Fruit fly (Drosophila melanogaster) whole organism, embryonic: ENCODE data around the gene kra.

Experiments used
- Asciz ChIP-seq: fragments of 200-800 bp; sonication (Bioruptor generic); optimal IDR thresholded peaks from 2 replicates; lab custom pipeline; 2017; ENCODE audit warnings: missing biosample characterization, mild to moderate bottlenecking, missing genetic modification characterization, missing genetic modification reagents
- Atf6 ChIP-seq: fragments of 200-800 bp; sonication (Bioruptor generic); IDR thresholded peaks from 2 replicates; pipeline ENCODE4 v1.3.6; 2022; ENCODE audit warnings: missing biosample characterization, missing genetic modification characterization
- CG10543 ChIP-seq: fragments of 200-800 bp; sonication (Bioruptor generic); optimal IDR thresholded peaks from 3 replicates; lab custom pipeline; 2017; ENCODE audit warnings: missing biosample characterization, mild to moderate bottlenecking, missing genetic modification characterization, moderate library complexity
- CG11085 ChIP-seq: fragments of 200-800 bp; sonication (Bioruptor generic); IDR thresholded peaks from 2 replicates; pipeline ENCODE4 v1.3.6; 2022; ENCODE audit warnings: missing biosample characterization, missing genetic modification characterization
- CG11093 ChIP-seq: fragments of 200-800 bp; sonication (Bioruptor generic); IDR thresholded peaks from 3 replicates; pipeline ENCODE4 v1.3.6; 2022; ENCODE audit warnings: missing biosample characterization, missing genetic modification characterization
- CG11696 ChIP-seq: fragments of 200-800 bp; sonication (Bioruptor generic); IDR thresholded peaks from 2 replicates; pipeline ENCODE4 v1.3.6; 2022; ENCODE audit warnings: missing biosample characterization, missing genetic modification characterization
- CG12236 ChIP-seq: fragments of 200-800 bp; sonication (Bioruptor generic); optimal IDR thresholded peaks from 2 replicates; lab custom pipeline; 2016; ENCODE audit warnings: missing biosample characterization, missing genetic modification characterization
- CG14050 ChIP-seq: fragments of 200-800 bp; sonication (Bioruptor generic); IDR thresholded peaks from 3 replicates; pipeline ENCODE4 v1.3.6; 2022; ENCODE audit warnings: missing biosample characterization, missing genetic modification characterization
- CG15073 ChIP-seq: fragments of 200-800 bp; sonication (Bioruptor generic); optimal IDR thresholded peaks from 2 replicates; lab custom pipeline; 2016; ENCODE audit warnings: missing biosample characterization, missing genetic modification characterization
- CG1603 ChIP-seq: fragments of 200-800 bp; sonication (Bioruptor generic); optimal IDR thresholded peaks from 2 replicates; lab custom pipeline; 2019; ENCODE audit warnings: missing biosample characterization, mild to moderate bottlenecking, missing genetic modification characterization, moderate library complexity
- CG17912 ChIP-seq: fragments of 200-800 bp; sonication (Bioruptor generic); optimal IDR thresholded peaks from 2 replicates; lab custom pipeline; 2018; ENCODE audit warnings: missing biosample characterization, mild to moderate bottlenecking, missing genetic modification characterization
- CG18476 ChIP-seq: fragments of 200-800 bp; sonication (Bioruptor generic); optimal IDR thresholded peaks from 2 replicates; lab custom pipeline; 2016; ENCODE audit warnings: missing biosample characterization, mild to moderate bottlenecking, missing genetic modification characterization
- CG2712 ChIP-seq: fragments of 200-800 bp; optimal IDR thresholded peaks from 3 replicates; lab custom pipeline; 2019; ENCODE audit warnings: missing biosample characterization, mild to moderate bottlenecking, missing genetic modification characterization, moderate library complexity
- CG3995 ChIP-seq: fragments of 200-800 bp; sonication (Bioruptor generic); optimal IDR thresholded peaks from 3 replicates; lab custom pipeline; 2016; ENCODE audit warnings: missing biosample characterization, missing genetic modification characterization
- CG4854 ChIP-seq: fragments of 200-800 bp; sonication (Bioruptor generic); optimal IDR thresholded peaks from 2 replicates; lab custom pipeline; 2016; ENCODE audit warnings: missing biosample characterization, missing genetic modification characterization, inconsistent platforms
- CG6689 ChIP-seq: fragments of 200-800 bp; sonication (Bioruptor generic); IDR thresholded peaks from 2 replicates; pipeline ENCODE4 v1.3.6; 2022; ENCODE audit warnings: missing biosample characterization, missing genetic modification characterization
- CG6765 ChIP-seq: fragments of 200-800 bp; sonication (Bioruptor generic); optimal IDR thresholded peaks from 3 replicates; lab custom pipeline; 2017; ENCODE audit warnings: missing biosample characterization, mild to moderate bottlenecking, missing genetic modification characterization
- CG7271 ChIP-seq: fragments of 200-800 bp; sonication (Bioruptor generic); optimal IDR thresholded peaks from 2 replicates; lab custom pipeline; 2018; ENCODE audit warnings: missing biosample characterization, mild to moderate bottlenecking, missing genetic modification characterization, moderate library complexity
- CG7745 ChIP-seq: fragments of 200-800 bp; sonication (Bioruptor generic); optimal IDR thresholded peaks from 2 replicates; lab custom pipeline; 2018; ENCODE audit warnings: missing biosample characterization, mild to moderate bottlenecking, missing genetic modification characterization, moderate library complexity
- Camta ChIP-seq: fragments of 200-800 bp; sonication (Bioruptor generic); optimal IDR thresholded peaks from 2 replicates; lab custom pipeline; 2016; ENCODE audit warnings: missing biosample characterization, missing genetic modification characterization
- Dad ChIP-seq: fragments of 200-800 bp; sonication (Bioruptor generic); optimal IDR thresholded peaks from 3 replicates; lab custom pipeline; 2016; ENCODE audit warnings: missing biosample characterization, missing genetic modification characterization
- Ets97D ChIP-seq: fragments of 200-800 bp; sonication (Bioruptor generic); optimal IDR thresholded peaks from 3 replicates; lab custom pipeline; 2016; ENCODE audit warnings: missing biosample characterization, missing genetic modification characterization
- HLH3B ChIP-seq: fragments of 200-800 bp; sonication (Bioruptor generic); IDR thresholded peaks from 2 replicates; pipeline ENCODE4 v1.3.6; 2022; ENCODE audit warnings: missing biosample characterization, missing genetic modification characterization
- Med ChIP-seq: fragments of 200-800 bp; sonication (Bioruptor generic); peaks from one replicate; lab custom pipeline; 2016; ENCODE audit warnings: missing biosample characterization, missing genetic modification characterization, mild to moderate bottlenecking, inconsistent platforms, moderate library complexity
- Mrtf ChIP-seq: fragments of 200-800 bp; sonication (Bioruptor generic); IDR thresholded peaks from 3 replicates; pipeline ENCODE4 v1.3.6; 2022; ENCODE audit warnings: missing biosample characterization, missing genetic modification characterization
- Nf-YB ChIP-seq: fragments of 200-800 bp; sonication (Bioruptor generic); optimal IDR thresholded peaks from 3 replicates; lab custom pipeline; 2019; ENCODE audit warnings: missing biosample characterization, mild to moderate bottlenecking, missing genetic modification characterization, moderate library complexity
- Xbp1 ChIP-seq: fragments of 200-800 bp; sonication (Bioruptor generic); optimal IDR thresholded peaks from 3 replicates; lab custom pipeline; 2016; ENCODE audit warnings: missing biosample characterization, mild to moderate bottlenecking, missing genetic modification characterization
- Xrp1 ChIP-seq: fragments of 200-800 bp; sonication (Bioruptor generic); IDR thresholded peaks from 2 replicates; pipeline ENCODE4 v1.3.6; 2022; ENCODE audit warnings: missing biosample characterization, missing genetic modification characterization
- ac ChIP-seq: fragments of 200-800 bp; sonication (Bioruptor generic); optimal IDR thresholded peaks from 3 replicates; lab custom pipeline; 2017; ENCODE audit warnings: missing biosample characterization, mild to moderate bottlenecking, missing genetic modification characterization
- ara ChIP-seq: fragments of 200-800 bp; sonication (Bioruptor generic); IDR thresholded peaks from 2 replicates; pipeline ENCODE4 v1.3.6; 2022; ENCODE audit warnings: missing biosample characterization, missing genetic modification characterization
- corto ChIP-seq: fragments of 200-800 bp; sonication (Bioruptor generic); optimal IDR thresholded peaks from 2 replicates; lab custom pipeline; 2016; ENCODE audit warnings: missing biosample characterization, mild to moderate bottlenecking, missing genetic modification characterization, moderate library complexity
- dpn ChIP-seq, 2 experiments: fragments of 200-800 bp; sonication (Bioruptor generic); optimal IDR thresholded peaks; 3 replicates each; lab custom pipeline; 2016; ENCODE audit warnings: missing biosample characterization in 2 of 2, missing genetic modification characterization in 2 of 2
- fu2 ChIP-seq: fragments of 200-800 bp; sonication (Bioruptor generic); optimal IDR thresholded peaks from 2 replicates; lab custom pipeline; 2016; ENCODE audit warnings: missing biosample characterization, missing genetic modification characterization
- inv ChIP-seq: fragments of 200-800 bp; sonication (Bioruptor generic); IDR thresholded peaks from 2 replicates; pipeline ENCODE4 v1.3.6; 2022; ENCODE audit warnings: missing biosample characterization, missing genetic modification characterization; ENCODE audit not compliant: partially characterized antibody
- mam ChIP-seq: fragments of 200-800 bp; sonication (Bioruptor generic); optimal IDR thresholded peaks from 3 replicates; lab custom pipeline; 2016; ENCODE audit warnings: missing biosample characterization, missing genetic modification characterization
- nom ChIP-seq: fragments of 200-800 bp; sonication (Bioruptor generic); optimal IDR thresholded peaks from 2 replicates; lab custom pipeline; 2017; ENCODE audit warnings: missing biosample characterization, missing genetic modification characterization, mild to moderate bottlenecking, moderate library complexity, missing genetic modification reagents
- sim ChIP-seq: fragments of 200-800 bp; sonication (Bioruptor generic); IDR thresholded peaks from 2 replicates; pipeline ENCODE4 v1.3.6; 2022; ENCODE audit warnings: missing biosample characterization, missing genetic modification characterization
- sima ChIP-seq: fragments of 200-800 bp; sonication (Bioruptor generic); optimal IDR thresholded peaks from 2 replicates; lab custom pipeline; 2016; ENCODE audit warnings: missing biosample characterization, missing genetic modification characterization
- sisA ChIP-seq: fragments of 200-800 bp; sonication (Bioruptor generic); IDR thresholded peaks from 2 replicates; pipeline ENCODE4 v1.3.6; 2022; ENCODE audit warnings: missing biosample characterization, missing genetic modification characterization
- sob ChIP-seq: fragments of 200-800 bp; sonication (Bioruptor generic); IDR thresholded peaks from 2 replicates; pipeline ENCODE4 v1.3.6; 2022; ENCODE audit warnings: missing biosample characterization, missing genetic modification characterization
- sqz ChIP-seq: fragments of 200-800 bp; sonication (Bioruptor generic); optimal IDR thresholded peaks from 3 replicates; lab custom pipeline; 2018; ENCODE audit warnings: missing biosample characterization, mild to moderate bottlenecking, missing genetic modification characterization
- tap ChIP-seq: fragments of 200-800 bp; optimal IDR thresholded peaks from 3 replicates; lab custom pipeline; 2019; ENCODE audit warnings: missing biosample characterization, mild to moderate bottlenecking, missing genetic modification characterization, moderate library complexity
- unpg ChIP-seq: fragments of 200-800 bp; sonication (Bioruptor generic); optimal IDR thresholded peaks from 3 replicates; lab custom pipeline; 2018; ENCODE audit warnings: missing biosample characterization, mild to moderate bottlenecking, missing genetic modification characterization, moderate library complexity

Gene kra

DNA sequence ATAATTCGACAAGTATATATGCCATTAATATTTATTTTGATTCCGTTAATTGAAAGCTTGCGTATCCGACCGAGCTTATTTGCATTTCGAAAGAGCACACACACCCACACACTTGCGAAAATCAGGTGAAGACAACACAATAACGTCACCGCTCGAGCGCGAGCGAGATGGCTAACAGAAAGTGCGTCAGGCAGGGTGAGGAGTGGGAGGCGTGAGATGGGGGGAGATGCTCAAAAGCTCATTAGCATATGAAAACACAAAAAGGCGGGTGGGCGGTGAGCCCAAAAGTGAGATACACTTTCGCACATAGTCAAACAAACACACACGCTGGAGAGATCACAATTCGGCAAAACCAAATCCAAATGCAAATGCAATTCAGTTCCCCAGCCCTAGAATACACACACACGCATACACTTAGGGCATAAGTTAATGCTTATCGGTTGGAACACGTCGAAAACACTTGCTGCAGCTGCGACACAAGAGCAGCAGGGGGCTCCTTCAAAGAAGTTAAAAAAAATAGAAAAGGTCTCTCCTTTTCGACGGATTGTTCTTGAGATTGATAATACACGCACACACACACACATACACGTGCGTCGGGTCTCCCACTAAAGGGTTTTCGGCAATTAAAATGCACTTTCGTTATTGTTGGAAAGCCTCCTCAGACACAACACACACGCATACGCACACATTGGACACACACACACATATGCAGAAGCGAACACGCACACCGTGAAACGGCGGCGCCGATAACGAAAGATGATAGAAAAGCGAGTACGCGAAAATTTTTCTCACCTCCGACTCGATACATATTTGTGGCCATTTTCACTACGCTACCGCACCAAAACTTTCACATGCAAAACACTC lies 47.0 kb upstream of the kra start (continued):
- no peak for TF ChIP-seq Xbp1 (GFP tag; lab: Kevin White, UChicago)
- TF ChIP-seq CG6765 (GFP tag; lab: Kevin White, UChicago): no peak
- TF ChIP-seq Xrp1 (GFP tag; lab: Robert Waterston, UW): no peak; the same call in 1 of the 2 replicates
- no peak for TF ChIP-seq CG3995 (GFP tag; lab: Kevin White, UChicago)

DNA sequence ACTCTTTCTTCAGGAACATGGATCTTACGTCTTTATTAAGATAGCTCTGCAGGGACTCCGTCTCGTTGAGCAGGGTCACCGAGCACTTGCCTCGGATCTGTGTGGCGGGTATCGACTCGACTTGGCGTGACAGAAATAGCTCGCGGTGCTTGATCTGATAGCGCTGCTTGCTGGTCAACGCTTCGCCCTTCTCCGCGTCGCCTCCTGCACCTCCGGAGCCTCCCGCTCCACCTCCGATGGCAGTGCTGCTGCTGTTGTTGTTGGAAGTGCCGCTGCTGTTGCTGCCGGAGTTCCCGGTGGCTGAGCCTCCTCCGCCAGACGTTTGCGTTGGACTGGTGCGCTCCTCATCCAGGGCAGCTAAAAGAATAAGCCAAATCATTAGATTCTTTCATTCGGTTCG lies 42.5 kb upstream of the kra start:
- TF ChIP-seq Med (GFP tag; lab: Kevin White, UChicago) (peak; percentile 60), dpn (GFP tag; optimal IDR thresholded peaks at IDR 0.05; lab: Kevin White, UChicago) (no peak), ara (GFP tag; lab: Robert Waterston, UW) (no peak), CG7745 (tag; lab: Kevin White, UChicago) (no peak), Ets97D (GFP tag; lab: Kevin White, UChicago) (no peak)

DNA sequence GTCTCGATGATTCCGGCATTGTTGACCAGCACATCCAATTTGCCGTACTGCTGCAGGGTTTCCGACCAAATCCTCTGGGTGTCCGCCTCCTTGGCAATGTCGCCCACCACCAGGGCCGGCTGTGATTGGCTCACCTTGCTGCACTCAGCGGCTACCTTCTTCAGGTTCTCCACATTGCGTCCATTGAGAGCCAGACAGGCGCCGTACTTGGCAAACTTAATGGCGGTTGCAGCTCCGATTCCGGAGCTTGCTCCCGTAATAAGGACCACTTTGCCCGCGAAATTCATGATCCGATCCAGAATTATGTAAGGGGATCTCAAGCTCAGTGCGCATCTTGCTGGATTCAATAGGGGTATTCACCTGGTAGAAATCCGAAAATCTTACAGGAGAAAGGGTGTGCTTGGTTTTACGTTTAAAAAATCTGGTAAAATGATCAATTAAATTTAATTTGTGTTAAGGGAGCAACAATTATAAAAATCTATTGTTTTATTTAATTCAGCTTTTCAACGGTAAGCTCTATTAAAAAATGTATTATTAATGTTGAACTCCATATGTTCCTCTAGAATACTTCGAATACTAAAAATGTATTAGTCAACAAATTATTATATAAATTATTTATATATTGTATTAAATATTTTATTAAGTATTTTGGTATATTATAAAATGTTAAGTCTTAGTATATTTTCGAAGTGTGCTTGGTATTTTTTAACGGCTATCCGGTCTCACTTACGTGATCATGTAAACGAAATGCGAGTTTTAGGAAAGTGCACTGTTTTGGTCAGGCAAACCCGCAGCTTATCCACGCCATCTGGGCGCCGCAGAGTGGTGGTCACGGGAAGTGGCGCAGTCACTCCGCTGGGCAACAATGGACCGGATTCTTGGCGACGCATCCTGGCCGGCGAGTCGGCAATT lies 35.8 kb upstream of the kra start, which contains the start of the genes CG31548 and CG12170:
Gene CG31548 (minus strand): TSS at position 334 of the 912 bp plus-strand sequence.
Gene CG12170 (plus strand): TSS at position 716 of the 912 bp plus-strand sequence.
- TF ChIP-seq unpg (GFP tag; lab: Kevin White, UChicago) (peak; percentile 60), tap (tag; lab: Kevin White, UChicago) (peak; percentile 54), nom (GFP tag; lab: Kevin White, UChicago) (no peak), CG4854 (peak; percentile 11), Nf-YB (GFP tag; lab: Kevin White, UChicago) (peak; percentile 46), Dad (no peak), CG18476 (GFP tag; lab: Kevin White, UChicago) (peak; percentile 34), CG14050 (no peak), inv (GFP tag; lab: Robert Waterston, UW) (no peak), sim (no peak), CG10543 (GFP tag; lab: Kevin White, UChicago) (no peak), CG6689 (GFP tag; lab: Robert Waterston, UW) (peak; percentile 58; the same call in 1 of the 2 replicates), sob (GFP tag; lab: Robert Waterston, UW) (0 out of 2 replicates have a peak, but pooled peaks have one; percentile 15), CG7271 (tag; lab: Kevin White, UChicago) (no peak), CG11696 (GFP tag; lab: Robert Waterston, UW) (no peak), sqz (no peak), Camta (peak; percentile 29), CG15073 (GFP tag; lab: Kevin White, UChicago) (no peak), sisA (0 out of 2 replicates have a peak, but pooled peaks have one; percentile 6), Mrtf (0 out of 3 replicates have a peak, but pooled peaks have one; percentile 4), Atf6 (GFP tag; lab: Robert Waterston, UW) (peak; percentile 39; the same call in 1 of the 2 replicates), Asciz (GFP tag; lab: Kevin White, UChicago) (no peak), corto (GFP tag; lab: Kevin White, UChicago) (no peak), mam (GFP tag; lab: Kevin White, UChicago) (peak; percentile 36), CG1603 (tag; lab: Kevin White, UChicago) (no peak), ac (no peak), HLH3B (GFP tag; lab: Robert Waterston, UW) (peak; percentile 36; the same call in 1 of the 2 replicates), CG11085 (GFP tag; lab: Robert Waterston, UW) (no peak), CG11093 (no peak), sima (GFP tag; lab: Kevin White, UChicago) (no peak), CG12236 (GFP tag; lab: Kevin White, UChicago) (no peak), fu2 (GFP tag; lab: Kevin White, UChicago) (no peak), CG2712 (peak; percentile 77), CG17912 (GFP tag; lab: Kevin White, UChicago) (no peak)
